Fruit fly (Drosophila melanogaster): ENCODE data around the gene CG31522.

The CG31522 gene

dm6 chr3R:4462783-4463182, at the start of gene CG31522:
Gene CG31522 (minus strand): TSS chr3R:4462883.
- TF ChIP-seq CG17801 (GFP tag; optimal IDR thresholded peaks at IDR 0.05; ENCODE audit: partially characterized antibody), result no peak

dm6 chr3R:4506265-4506664, 43.6 kb upstream of the CG31522 start, which contains the start of gene CG34425:
Gene CG34425 (minus strand): TSS chr3R:4506365.
- TF ChIP-seq CG17801 (GFP tag; optimal IDR thresholded peaks at IDR 0.05; ENCODE audit: partially characterized antibody), result no peak

DNA sequence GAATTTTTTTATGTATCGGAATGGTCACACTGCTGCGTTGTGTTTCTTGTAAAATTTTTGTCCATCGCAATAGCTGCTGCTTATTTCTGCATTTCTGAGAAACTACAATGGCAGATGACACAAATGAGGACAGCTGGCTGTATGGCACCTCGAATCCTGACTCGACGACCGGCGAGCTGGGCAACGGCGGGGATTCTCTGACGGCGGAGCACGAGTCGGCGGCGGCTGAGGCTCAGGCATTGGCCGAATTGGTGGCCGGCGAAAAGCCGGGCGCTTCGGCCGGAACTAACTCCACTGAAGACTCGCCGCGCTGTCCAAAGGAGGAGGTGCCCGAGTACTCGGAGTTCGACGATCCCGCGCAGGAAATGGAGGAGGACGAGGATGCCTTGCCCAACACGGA, 22.3 kb upstream of the CG31522 start, which contains the start of gene Fip1:
Gene Fip1, plus strand, starts transcription at position 10 of the 400 bp plus-strand sequence.
- TF ChIP-seq CG17801 (GFP tag; optimal IDR thresholded peaks at IDR 0.05; ENCODE audit: partially characterized antibody), result no peak

DNA sequence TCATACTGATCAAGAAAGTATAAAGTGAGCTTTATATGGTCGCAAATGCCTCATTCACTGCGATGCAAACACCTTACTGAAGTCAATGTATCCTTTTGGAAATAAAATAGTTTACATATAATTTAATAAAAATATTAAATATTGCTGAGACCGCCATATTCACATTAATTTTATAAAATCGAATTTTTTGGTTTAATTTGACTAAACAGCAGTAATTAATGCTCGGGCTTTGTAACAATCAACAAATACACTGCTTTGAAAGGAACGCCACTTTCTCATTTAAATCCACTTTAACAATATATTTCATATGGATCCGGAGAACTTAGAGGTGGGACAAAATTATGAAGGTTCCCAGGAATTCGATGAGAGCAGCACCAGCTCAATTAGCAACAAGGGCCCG, 17.8 kb upstream of the CG31522 start, which contains the start of gene sac:
Gene sac, plus strand, starts transcription at position 301 of the 400 bp plus-strand sequence.
- no peak for TF ChIP-seq CG17801 (GFP tag; optimal IDR thresholded peaks at IDR 0.05; ENCODE audit: partially characterized antibody)

- no peak for TF ChIP-seq CG17801 (GFP tag; optimal IDR thresholded peaks at IDR 0.05; ENCODE audit: partially characterized antibody)
Measured at dm6 chr3R:4479038-4479988, 16.6 kb upstream of the CG31522 start, which contains the start of gene CG31523. Gene CG31523 (minus strand): TSS chr3R:4479207.

DNA sequence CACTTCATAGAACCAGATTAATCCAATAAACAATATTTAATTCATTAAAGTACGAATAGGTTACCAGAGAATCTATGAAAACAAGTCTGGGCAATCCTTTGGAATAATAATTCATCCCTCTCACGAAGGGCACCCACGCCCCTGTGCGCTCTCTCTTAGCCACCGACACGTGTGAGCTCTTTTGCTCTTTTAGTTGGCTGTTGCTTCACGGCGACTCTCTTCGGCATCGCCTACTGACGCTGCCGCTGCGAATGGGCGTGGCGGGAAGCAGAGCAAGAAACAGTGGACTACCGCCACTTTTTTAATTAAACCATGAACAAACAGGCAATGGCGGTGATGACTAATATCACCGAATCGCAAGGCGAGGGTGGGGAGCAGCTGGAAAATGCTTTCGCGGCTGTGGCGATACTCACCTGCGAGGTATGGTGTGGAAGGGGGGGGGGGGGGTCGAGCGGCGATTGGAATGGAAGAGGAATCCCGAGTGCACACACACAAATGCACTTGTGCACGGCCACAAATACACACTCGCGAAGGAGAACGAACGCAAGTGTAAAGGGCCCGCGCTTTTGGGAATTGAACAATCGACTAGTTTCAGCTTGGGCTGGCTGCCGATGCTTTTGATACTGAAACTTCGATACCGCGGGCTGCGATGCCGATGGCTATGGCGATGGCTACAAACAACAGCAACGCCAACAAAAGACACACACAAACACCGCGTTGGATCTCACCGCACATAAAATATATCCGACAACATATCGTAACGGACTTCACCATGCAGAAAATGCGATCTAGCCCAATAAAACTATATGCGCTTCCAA, 15.7 kb upstream of the CG31522 start:
- TF ChIP-seq CG17801 (GFP tag; optimal IDR thresholded peaks at IDR 0.05; ENCODE audit: partially characterized antibody), result peak; percentile 80

DNA sequence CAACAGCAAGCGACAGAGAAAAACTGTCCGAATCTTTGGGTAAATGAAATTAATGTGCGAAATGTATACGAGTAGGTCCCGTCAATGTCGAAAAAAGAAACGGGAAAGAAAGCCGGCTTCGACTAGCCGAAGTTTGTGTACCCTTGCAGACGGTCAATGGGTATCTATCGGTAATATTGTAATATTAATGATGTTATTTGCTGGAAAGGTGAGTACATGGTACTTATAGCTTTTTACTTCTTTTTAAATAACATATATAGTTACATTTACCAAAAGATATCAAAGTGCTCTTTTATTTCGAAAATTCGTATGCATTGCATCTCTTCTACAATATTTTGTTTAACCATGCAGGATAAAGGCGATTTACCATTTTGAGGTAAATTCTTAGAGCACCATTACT, 13.3 kb upstream of the CG31522 start:
- no peak for TF ChIP-seq CG17801 (GFP tag; optimal IDR thresholded peaks at IDR 0.05; ENCODE audit: partially characterized antibody)

dm6 chr3R:4475378-4475777, 12.7 kb upstream of the CG31522 start:
- no peak for TF ChIP-seq CG17801 (GFP tag; optimal IDR thresholded peaks at IDR 0.05; ENCODE audit: partially characterized antibody)

DNA sequence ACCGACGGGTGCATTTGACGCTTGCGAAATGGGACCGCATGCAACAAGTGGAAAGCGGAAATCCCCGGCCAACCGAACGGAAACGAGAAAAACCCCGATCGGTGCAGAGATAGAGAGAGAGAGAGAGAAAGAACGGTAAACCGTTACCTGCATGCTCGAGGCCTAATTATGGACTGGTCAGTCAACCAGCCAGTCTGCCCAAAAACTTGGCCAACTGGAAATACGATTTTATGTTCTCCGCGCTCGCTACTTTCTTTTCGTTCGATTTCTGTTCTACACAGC, 10.0 kb upstream of the CG31522 start:
- no peak for TF ChIP-seq CG17801 (GFP tag; optimal IDR thresholded peaks at IDR 0.05; ENCODE audit: partially characterized antibody)

- no peak for TF ChIP-seq CG17801 (GFP tag; optimal IDR thresholded peaks at IDR 0.05; ENCODE audit: partially characterized antibody)
Measured at dm6 chr3R:4471846-4472693, 9.4 kb upstream of the CG31522 start.

dm6 chr3R:4471047-4471751, 8.5 kb upstream of the CG31522 start:
- peak; percentile 27 for TF ChIP-seq CG17801 (GFP tag; optimal IDR thresholded peaks at IDR 0.05; ENCODE audit: partially characterized antibody)

DNA sequence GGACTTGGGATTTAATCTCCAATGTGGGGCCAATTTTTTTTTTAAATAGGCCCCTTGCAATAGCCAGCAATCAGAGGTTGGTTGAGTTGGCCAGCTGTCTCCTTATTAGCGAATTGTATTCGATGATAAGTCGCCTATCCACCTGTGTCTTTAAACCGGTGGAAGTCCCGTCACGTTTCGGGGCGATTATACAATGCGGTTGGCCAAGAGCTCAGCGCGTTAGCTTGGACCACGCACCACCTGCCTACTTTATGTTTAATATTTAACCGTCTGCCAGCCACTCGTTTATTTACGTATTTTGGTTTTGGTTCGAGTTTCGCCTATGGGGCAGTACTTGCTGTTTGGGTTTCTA, 8.0 kb upstream of the CG31522 start:
- no peak for TF ChIP-seq CG17801 (GFP tag; optimal IDR thresholded peaks at IDR 0.05; ENCODE audit: partially characterized antibody)

DNA sequence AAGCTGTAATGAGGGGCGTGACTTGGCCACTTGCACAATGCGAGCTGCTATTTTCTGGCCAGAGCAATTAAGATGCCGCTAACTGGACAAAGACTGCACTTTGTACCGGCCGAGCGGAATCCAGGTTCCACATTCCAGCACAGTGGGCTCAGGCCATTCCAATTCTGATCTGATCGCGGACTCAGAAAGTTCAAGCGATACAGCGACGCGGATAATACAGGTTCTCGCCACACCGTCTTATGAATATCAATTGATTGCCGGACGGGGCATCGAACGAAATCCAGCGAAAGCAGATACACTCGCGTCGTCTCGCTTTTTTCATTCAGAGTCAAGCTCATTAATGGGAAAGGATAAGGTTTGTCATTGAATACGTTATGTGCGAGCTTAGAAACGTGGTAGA, 6.2 kb upstream of the CG31522 start:
- TF ChIP-seq CG17801 (GFP tag; optimal IDR thresholded peaks at IDR 0.05; ENCODE audit: partially characterized antibody), result no peak

DNA sequence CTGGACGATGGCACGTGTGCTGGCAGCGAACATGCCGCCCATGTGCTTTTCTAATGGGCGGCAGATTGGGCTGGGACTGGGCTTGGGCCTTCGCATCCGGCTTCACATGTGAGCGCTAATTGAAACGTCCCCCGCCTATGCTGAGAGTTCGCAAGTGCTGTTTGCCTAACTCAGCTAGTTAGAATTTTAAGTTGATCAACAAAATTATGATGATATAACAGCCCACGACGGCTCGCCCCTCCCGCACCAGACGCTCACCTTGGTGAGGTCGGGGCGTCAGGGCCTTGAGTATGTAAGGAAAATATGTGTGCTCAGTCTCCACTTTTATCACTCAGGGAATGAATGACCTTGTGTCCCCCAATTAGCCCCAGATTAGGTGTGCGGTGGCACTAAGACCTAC, 4.2 kb upstream of the CG31522 start:
- no peak for TF ChIP-seq CG17801 (GFP tag; optimal IDR thresholded peaks at IDR 0.05; ENCODE audit: partially characterized antibody)
